Fruit fly (Drosophila melanogaster) whole organism: ENCODE measurements around the gene CG11158.

ENCODE experiments used
- CG8478 ChIP-seq: fragments of >200 bp; optimal IDR thresholded peaks from 2 replicates; lab custom pipeline; 2018; ENCODE audit warnings: inconsistent platforms
- Dll ChIP-seq: fragments of >200 bp; optimal IDR thresholded peaks from 2 replicates; lab custom pipeline; 2017
- pan ChIP-seq: fragments of >200 bp; optimal IDR thresholded peaks from 2 replicates; lab custom pipeline; 2017
- usp ChIP-seq: fragments of >200 bp; optimal IDR thresholded peaks from 2 replicates; lab custom pipeline; 2017; ENCODE audit warnings: missing biosample characterization, missing genetic modification characterization, mixed read lengths

DNA sequence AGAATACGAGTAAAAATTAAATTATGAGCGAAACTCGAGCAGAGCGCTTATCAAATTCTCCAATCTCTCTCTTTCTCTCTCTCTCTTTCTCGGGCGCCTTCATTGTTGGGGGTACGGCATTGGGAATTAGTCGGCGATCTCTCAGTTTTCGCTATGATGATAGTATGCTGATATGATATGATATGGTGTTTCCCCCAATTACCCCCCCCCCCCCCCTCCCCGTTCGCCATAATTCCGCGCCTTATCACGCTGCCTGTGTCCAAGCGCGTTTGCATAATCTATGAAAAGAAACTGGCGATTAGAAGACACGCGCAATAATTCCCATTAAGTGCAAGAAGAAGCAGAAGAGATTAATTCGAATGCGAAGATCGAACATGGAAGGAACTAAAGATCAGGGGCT is 45.9 kb upstream of the CG11158 start:
- TF ChIP-seq CG8478 (lab: Kevin White, UChicago) = no peak
- no peak for TF ChIP-seq usp (GFP tag; lab: Kevin White, UChicago)
- no peak for TF ChIP-seq pan
- TF ChIP-seq Dll (lab: Kevin White, UChicago) = no peak
